Worm (Caenorhabditis elegans) whole organism, L4 larva: ENCODE data around the gene ugt-24.

ENCODE experiments used
- D1046.2 ChIP-seq: fragments of 200-800 bp; sonication (Bioruptor generic); IDR thresholded peaks from 2 replicates; pipeline ENCODE4 v1.3.6; 2022; ENCODE audit warnings: missing genetic modification characterization, missing compliant biosample characterization
- F37D6.2 ChIP-seq: sonication (generic microtip); optimal IDR thresholded peaks from 2 replicates; lab custom pipeline; 2016; ENCODE audit warnings: mild to moderate bottlenecking, missing genetic modification characterization, missing compliant biosample characterization
- F44E2.7 ChIP-seq: fragments of 200-800 bp; sonication (Bioruptor generic); IDR thresholded peaks from 2 replicates; pipeline ENCODE4 v2.1.2; 2022; ENCODE audit warnings: missing genetic modification characterization, missing compliant biosample characterization
- Y105C5A.15 ChIP-seq: fragments of 200-800 bp; sonication (Bioruptor generic); IDR thresholded peaks from 2 replicates; pipeline ENCODE4 v1.3.6; 2022; ENCODE audit warnings: missing genetic modification characterization, missing compliant biosample characterization
- Y75B8A.6 ChIP-seq: fragments of 200-800 bp; sonication (Bioruptor generic); IDR thresholded peaks from 2 replicates; pipeline ENCODE4 v1.3.6; 2022; ENCODE audit warnings: missing genetic modification reagents, missing genetic modification characterization, missing compliant biosample characterization
- ZK546.5 ChIP-seq, 2 experiments: sonication (generic microtip); optimal IDR thresholded peaks; 2 replicates each; lab custom pipeline; 2017; ENCODE audit warnings: missing biosample characterization in 2 of 2, missing genetic modification characterization in 2 of 2
- aha-1 ChIP-seq: fragments of 150-350 bp; peaks from one replicate; lab custom pipeline; 2014; ENCODE audit warnings: missing biosample characterization, missing genetic modification characterization
- aly-2 ChIP-seq: sonication (generic microtip); optimal IDR thresholded peaks from 2 replicates; lab custom pipeline; 2018; ENCODE audit warnings: missing biosample characterization, missing genetic modification characterization
- ama-1 ChIP-seq: fragments of 150-350 bp; optimal IDR thresholded peaks from 2 replicates; lab custom pipeline; 2014; ENCODE audit warnings: inconsistent platforms, mixed read lengths
- arid-1 ChIP-seq: fragments of 200-800 bp; sonication (Bioruptor generic); conservative IDR thresholded peaks from 2 replicates; pipeline ENCODE4 v1.3.6; 2022; ENCODE audit warnings: missing genetic modification reagents, missing genetic modification characterization, missing compliant biosample characterization
- attf-4 ChIP-seq: sonication (generic microtip); optimal IDR thresholded peaks from 3 replicates; lab custom pipeline; 2017; ENCODE audit warnings: missing biosample characterization, missing genetic modification characterization
- ceh-32 ChIP-seq: sonication (generic microtip); optimal IDR thresholded peaks from 2 replicates; lab custom pipeline; 2016; ENCODE audit warnings: mild to moderate bottlenecking, missing genetic modification characterization, missing compliant biosample characterization; ENCODE audit not compliant: poor library complexity
- ceh-62 ChIP-seq: sonication (generic microtip); optimal IDR thresholded peaks from 2 replicates; lab custom pipeline; 2017; ENCODE audit warnings: missing biosample characterization, missing genetic modification characterization
- ceh-82 ChIP-seq: sonication (generic microtip); optimal IDR thresholded peaks from 2 replicates; lab custom pipeline; 2017; ENCODE audit warnings: missing biosample characterization, missing genetic modification characterization
- ctbp-1 ChIP-seq: fragments of 200-800 bp; sonication (Bioruptor generic); IDR thresholded peaks from 2 replicates; pipeline ENCODE4 v1.3.6; 2022; ENCODE audit warnings: missing genetic modification reagents, missing genetic modification characterization, missing compliant biosample characterization
- daf-8 ChIP-seq: fragments of 200-800 bp; sonication (Bioruptor generic); IDR thresholded peaks from 2 replicates; pipeline ENCODE4 v1.3.6; 2022; ENCODE audit warnings: missing genetic modification characterization, missing compliant biosample characterization
- dmd-8 ChIP-seq: fragments of 200-800 bp; sonication (Bioruptor generic); IDR thresholded peaks from 2 replicates; pipeline ENCODE4 v1.3.6; 2022; ENCODE audit warnings: missing genetic modification characterization, missing compliant biosample characterization
- dmd-9 ChIP-seq: fragments of 200-800 bp; sonication (Bioruptor generic); IDR thresholded peaks from 2 replicates; pipeline ENCODE4 v1.3.6; 2022; ENCODE audit warnings: missing genetic modification reagents, missing genetic modification characterization, missing compliant biosample characterization
- dpl-1 ChIP-seq: fragments of 150-350 bp; optimal IDR thresholded peaks from 2 replicates; lab custom pipeline; 2014; ENCODE audit warnings: missing biosample characterization, missing genetic modification reagents, missing genetic modification characterization
- duxl-1 ChIP-seq: sonication (generic microtip); optimal IDR thresholded peaks from 2 replicates; lab custom pipeline; 2016; ENCODE audit warnings: mild to moderate bottlenecking, missing genetic modification characterization, moderate library complexity, missing compliant biosample characterization; ENCODE audit not compliant: poor library complexity
- egl-27 ChIP-seq: sonication (generic microtip); optimal IDR thresholded peaks from 3 replicates; lab custom pipeline; 2017; ENCODE audit warnings: missing biosample characterization, missing genetic modification reagents, missing genetic modification characterization
- gei-8 ChIP-seq: fragments of 200-800 bp; sonication (Bioruptor generic); optimal IDR thresholded peaks from 2 replicates; lab custom pipeline; 2018; ENCODE audit warnings: mild to moderate bottlenecking, missing genetic modification characterization, missing compliant biosample characterization
- hif-1 ChIP-seq, 2 experiments: sonication (generic microtip); optimal IDR thresholded peaks; 2 replicates each; lab custom pipeline; 2016 to 2017; ENCODE audit warnings: missing compliant biosample characterization in 2 of 2, missing genetic modification characterization in 2 of 2, missing genetic modification reagents in 2 of 2, missing genotype in 2 of 2, mild to moderate bottlenecking in 1 of 2
- jun-1 ChIP-seq: fragments of 150-350 bp; optimal IDR thresholded peaks from 2 replicates; lab custom pipeline; 2014; ENCODE audit warnings: missing biosample characterization, missing genetic modification reagents, missing genetic modification characterization
- lim-7 ChIP-seq: fragments of 200-800 bp; sonication (Bioruptor generic); IDR thresholded peaks from 2 replicates; pipeline ENCODE4 v1.3.6; 2022; ENCODE audit warnings: missing genetic modification characterization, missing compliant biosample characterization
- lin-1 ChIP-seq: fragments of 200-800 bp; sonication (Bioruptor generic); IDR thresholded peaks from 2 replicates; pipeline ENCODE4 v1.3.6; 2022; ENCODE audit warnings: missing genetic modification reagents, missing genetic modification characterization, missing compliant biosample characterization
- lin-13 ChIP-seq: fragments of 150-350 bp; optimal IDR thresholded peaks from 2 replicates; lab custom pipeline; 2014; ENCODE audit warnings: missing biosample characterization, missing genetic modification reagents, missing genetic modification characterization
- lin-15B ChIP-seq: fragments of 150-350 bp; sonication (generic microtip); optimal IDR thresholded peaks from 3 replicates; lab custom pipeline; 2014; ENCODE audit warnings: missing biosample characterization, missing genetic modification characterization
- lin-39 ChIP-seq: fragments of 150-350 bp; optimal IDR thresholded peaks from 2 replicates; lab custom pipeline; 2014; ENCODE audit warnings: missing biosample characterization, missing genetic modification reagents, missing genetic modification characterization
- lir-3 ChIP-seq: sonication (generic microtip); optimal IDR thresholded peaks from 2 replicates; lab custom pipeline; 2016; ENCODE audit warnings: mild to moderate bottlenecking, missing genetic modification characterization, missing compliant biosample characterization
- lsy-2 ChIP-seq, 2 experiments: fragments of 150-350 bp in 1 of 2; sonication (generic microtip) in 1 of 2; optimal IDR thresholded peaks; 2 replicates each; lab custom pipeline; 2014 to 2017; ENCODE audit warnings: missing biosample characterization in 2 of 2, missing genetic modification characterization in 2 of 2
- mep-1 ChIP-seq: fragments of 150-350 bp; sonication (generic microtip); optimal IDR thresholded peaks from 3 replicates; lab custom pipeline; 2014; ENCODE audit warnings: missing biosample characterization, missing genetic modification characterization
- mxl-3 ChIP-seq: fragments of 200-800 bp; sonication (Bioruptor generic); optimal IDR thresholded peaks from 2 replicates; lab custom pipeline; 2018; ENCODE audit warnings: mild to moderate bottlenecking, missing genetic modification characterization, missing compliant biosample characterization
- nhr-10 ChIP-seq: fragments of 150-350 bp; optimal IDR thresholded peaks from 2 replicates; lab custom pipeline; 2014; ENCODE audit warnings: missing biosample characterization, missing genetic modification characterization
- nhr-111 ChIP-seq: fragments of 200-800 bp; sonication (Bioruptor generic); optimal IDR thresholded peaks from 2 replicates; lab custom pipeline; 2018; ENCODE audit warnings: mild to moderate bottlenecking, missing genetic modification characterization, missing compliant biosample characterization
- nhr-25 ChIP-seq: sonication (generic microtip); optimal IDR thresholded peaks from 2 replicates; lab custom pipeline; 2017; ENCODE audit warnings: missing genetic modification characterization, mild to moderate bottlenecking, missing compliant biosample characterization, antibody characterized with exemption, moderate library complexity, borderline replicate concordance; ENCODE audit not compliant: insufficient read depth
- nhr-28 ChIP-seq: fragments of 150-350 bp; optimal IDR thresholded peaks from 2 replicates; lab custom pipeline; 2014; ENCODE audit warnings: missing biosample characterization, missing genetic modification characterization
- nhr-42 ChIP-seq: fragments of 200-800 bp; sonication (Bioruptor generic); IDR thresholded peaks from 2 replicates; pipeline ENCODE4 v1.3.6; 2022; ENCODE audit warnings: missing genetic modification characterization, missing compliant biosample characterization
- nhr-6 ChIP-seq: fragments of 150-350 bp; optimal IDR thresholded peaks from 2 replicates; lab custom pipeline; 2014; ENCODE audit warnings: missing biosample characterization, missing genetic modification characterization
- nhr-77 ChIP-seq: fragments of 150-350 bp; optimal IDR thresholded peaks from 2 replicates; lab custom pipeline; 2014; ENCODE audit warnings: missing biosample characterization, missing genetic modification characterization
- pha-4 ChIP-seq, 2 experiments: fragments of 150-350 bp in 1 of 2; fragments of 200-800 bp in 1 of 2; sonication (Bioruptor generic) in 1 of 2; IDR thresholded peaks in 1 of 2; optimal IDR thresholded peaks in 1 of 2; 2 replicates each; pipeline versions ENCODE4 v1.3.6 to Lab custom; 2014 to 2022; ENCODE audit warnings: missing genetic modification characterization in 2 of 2, missing genetic modification reagents in 2 of 2, missing biosample characterization in 1 of 2, missing compliant biosample characterization in 1 of 2
- pqm-1 ChIP-seq: sonication (generic microtip); optimal IDR thresholded peaks from 2 replicates; lab custom pipeline; 2017; ENCODE audit warnings: missing biosample characterization, missing genetic modification characterization
- saeg-2 ChIP-seq: fragments of 200-800 bp; sonication (Bioruptor generic); IDR thresholded peaks from 2 replicates; pipeline ENCODE4 v1.3.6; 2022; ENCODE audit warnings: missing genetic modification reagents, missing genetic modification characterization, missing compliant biosample characterization
- skn-1 ChIP-seq: fragments of 150-350 bp; optimal IDR thresholded peaks from 2 replicates; lab custom pipeline; 2014; ENCODE audit warnings: missing biosample characterization, missing genetic modification characterization
- snpc-4 ChIP-seq: fragments of 150-350 bp; optimal IDR thresholded peaks from 2 replicates; lab custom pipeline; 2014; ENCODE audit warnings: missing biosample characterization, missing genetic modification characterization
- spr-3 ChIP-seq: fragments of 200-800 bp; sonication (Bioruptor generic); optimal IDR thresholded peaks from 2 replicates; lab custom pipeline; 2018; ENCODE audit warnings: mild to moderate bottlenecking, missing genetic modification characterization, missing compliant biosample characterization
- unc-39 ChIP-seq: sonication (generic microtip); optimal IDR thresholded peaks from 2 replicates; lab custom pipeline; 2017; ENCODE audit warnings: missing biosample characterization, missing genetic modification characterization
- unc-62 ChIP-seq, 3 experiments: fragments of 150-350 bp in 1 of 3; sonication (generic microtip); optimal IDR thresholded peaks in 2 of 3; peaks in 1 of 3; 1 replicate in 1 of 3; 2 replicates in 2 of 3; lab custom pipeline; 2014 to 2017; ENCODE audit warnings: missing biosample characterization in 3 of 3, missing genetic modification characterization in 3 of 3, missing genetic modification reagents in 3 of 3, missing genotype in 1 of 3
- vab-7 ChIP-seq: fragments of 200-800 bp; sonication (Bioruptor generic); IDR thresholded peaks from 2 replicates; pipeline ENCODE4 v1.3.6; 2022; ENCODE audit warnings: missing genetic modification reagents, missing genetic modification characterization, missing compliant biosample characterization
- zfp-3 ChIP-seq: fragments of 200-800 bp; sonication (Bioruptor generic); conservative IDR thresholded peaks from 2 replicates; pipeline ENCODE4 v1.3.6; 2022; ENCODE audit warnings: missing genetic modification reagents, missing genetic modification characterization, missing compliant biosample characterization
- ztf-11 ChIP-seq: fragments of 150-350 bp; optimal IDR thresholded peaks from 2 replicates; lab custom pipeline; 2014; ENCODE audit warnings: missing biosample characterization, missing genetic modification characterization
- ztf-7 ChIP-seq: fragments of 150-350 bp; optimal IDR thresholded peaks from 2 replicates; lab custom pipeline; 2014; ENCODE audit warnings: missing biosample characterization, missing genetic modification characterization

Gene ugt-24

DNA sequence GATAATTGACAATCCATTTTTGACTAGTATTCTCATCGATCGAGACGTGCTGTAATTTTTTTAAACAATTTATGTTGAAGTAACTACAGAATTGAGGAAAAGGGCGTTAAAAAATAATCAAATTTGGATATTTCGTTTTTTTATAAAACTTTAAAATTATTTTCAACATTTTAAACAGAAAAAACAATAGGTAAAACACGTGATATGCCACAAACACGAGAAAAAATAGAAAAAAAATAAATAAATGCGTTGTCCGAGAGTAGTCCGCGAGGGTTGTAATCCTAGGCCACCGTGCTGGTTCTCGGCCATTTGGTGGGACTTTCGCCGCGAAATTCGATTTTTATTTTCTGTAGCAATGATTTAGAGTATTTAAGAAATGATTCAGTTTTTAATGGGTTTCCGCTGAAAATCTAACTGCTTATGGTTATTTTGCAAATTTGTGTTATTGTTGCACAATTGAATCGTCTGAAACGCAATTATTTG, 4.2 kb downstream of the ugt-24 start, which contains the start of gene C49A9.10 (continued):
- no peak for TF ChIP-seq snpc-4 (tag; lab: Kevin White, UChicago)
- no peak for TF ChIP-seq daf-8
- TF ChIP-seq spr-3 (GFP tag; lab: Kevin White, UChicago): no peak
- no peak for TF ChIP-seq zfp-3
- TF ChIP-seq nhr-28: no peak
- TF ChIP-seq D1046.2 (GFP tag; lab: Robert Waterston, UW): no peak
- TF ChIP-seq F37D6.2 (tag; lab: Kevin White, UChicago): peak; percentile 33
- TF ChIP-seq lim-7 (GFP tag; lab: Robert Waterston, UW): no peak
- no peak for TF ChIP-seq nhr-111 (GFP tag; lab: Kevin White, UChicago)
- TF ChIP-seq ceh-82: no peak
- TF ChIP-seq pqm-1: no peak
- peak; percentile 52 for TF ChIP-seq aha-1
- peak; percentile 55 for TF ChIP-seq ztf-7
- no peak for TF ChIP-seq ceh-32 (tag; lab: Kevin White, UChicago)
- TF ChIP-seq dmd-9 (GFP tag; lab: Robert Waterston, UW): peak; percentile 83
- no peak for TF ChIP-seq ztf-11 (tag; lab: Kevin White, UChicago)
- no peak for TF ChIP-seq nhr-42
- no peak for TF ChIP-seq lin-39
- TF ChIP-seq pha-4 (GFP tag; IDR thresholded peaks at IDR 0.05; lab: Robert Waterston, UW): 0 out of 2 replicates have a peak, but pooled peaks have one; percentile 43
- TF ChIP-seq pha-4 (tag; optimal IDR thresholded peaks at IDR 0.05; lab: Kevin White, UChicago): peak; percentile 36
- no peak for TF ChIP-seq gei-8 (GFP tag; lab: Kevin White, UChicago)
- no peak for TF ChIP-seq skn-1 (tag; lab: Kevin White, UChicago)
- no peak for TF ChIP-seq lin-1 (GFP tag; lab: Robert Waterston, UW)
- TF ChIP-seq ZK546.5 (tag; optimal IDR thresholded peaks at IDR 0.05; lab: Kevin White, UChicago): no peak
- TF ChIP-seq lin-15B (tag; lab: Kevin White, UChicago): no peak
- TF ChIP-seq aly-2 (tag; lab: Kevin White, UChicago): no peak
- no peak for TF ChIP-seq nhr-25 (tag; lab: Kevin White, UChicago)
- peak; percentile 36 for TF ChIP-seq lin-13 (GFP tag; lab: Kevin White, UChicago)
- no peak for TF ChIP-seq unc-39 (tag; lab: Kevin White, UChicago)
- no peak for TF ChIP-seq dmd-8 (GFP tag; lab: Robert Waterston, UW)
- no peak for TF ChIP-seq Y75B8A.6 (GFP tag; lab: Robert Waterston, UW)
- TF ChIP-seq ctbp-1 (GFP tag; lab: Robert Waterston, UW): 0 out of 2 replicates have a peak, but pooled peaks have one; percentile 28
- TF ChIP-seq unc-62 (GFP tag; optimal IDR thresholded peaks at IDR 0.05 in 1 of 2; lab: Kevin White, UChicago): peak in 1 of 2 experiments; percentile 13
- TF ChIP-seq unc-62 (tag; optimal IDR thresholded peaks at IDR 0.05; lab: Kevin White, UChicago): no peak
- TF ChIP-seq lsy-2 (tag; optimal IDR thresholded peaks at IDR 0.05; lab: Kevin White, UChicago): peak in 1 of 2 experiments; percentile 89
- no peak for TF ChIP-seq mxl-3 (GFP tag; lab: Kevin White, UChicago)
- no peak for TF ChIP-seq vab-7 (GFP tag; lab: Robert Waterston, UW)
- no peak for TF ChIP-seq ceh-62
- no peak for TF ChIP-seq nhr-6 (tag; lab: Kevin White, UChicago)
- peak; percentile 69 for TF ChIP-seq duxl-1 (tag; lab: Kevin White, UChicago)
- no peak for TF ChIP-seq Y105C5A.15
- TF ChIP-seq nhr-77 (tag; lab: Kevin White, UChicago): peak; percentile 59
- TF ChIP-seq dpl-1 (GFP tag; lab: Kevin White, UChicago): peak; percentile 98
- peak; percentile 76 for TF ChIP-seq mep-1 (tag; lab: Kevin White, UChicago)
- no peak for TF ChIP-seq F44E2.7 (GFP tag; lab: Robert Waterston, UW)
- TF ChIP-seq nhr-10 (tag; lab: Kevin White, UChicago): no peak
- no peak for TF ChIP-seq attf-4
- TF ChIP-seq saeg-2 (GFP tag; lab: Robert Waterston, UW): no peak
- TF ChIP-seq egl-27 (tag; lab: Kevin White, UChicago): no peak
- TF ChIP-seq ama-1: no peak
- TF ChIP-seq hif-1 (tag; optimal IDR thresholded peaks at IDR 0.05; lab: Kevin White, UChicago): peak in 1 of 2 experiments; percentile 92
- no peak for TF ChIP-seq arid-1 (GFP tag; lab: Robert Waterston, UW)
- no peak for TF ChIP-seq jun-1 (tag; lab: Kevin White, UChicago)
- no peak for TF ChIP-seq lir-3
